Worm (Caenorhabditis elegans) whole organism, L4 larva: ENCODE results near the gene vha-13.
"Not testable (repeated sequence)": the region's sequence is repeated elsewhere in the genome, so short reads cannot be mapped to it uniquely, and the experiment has no call there.

Experiments
- R02D3.7 ChIP-seq: fragments of 150-350 bp; sonication (generic microtip); optimal IDR thresholded peaks from 3 replicates; lab custom pipeline; 2014; ENCODE audit warnings: missing biosample characterization, missing genetic modification characterization
- lin-13 ChIP-seq: fragments of 150-350 bp; optimal IDR thresholded peaks from 2 replicates; lab custom pipeline; 2014; ENCODE audit warnings: missing biosample characterization, missing genetic modification reagents, missing genetic modification characterization
- madf-9 ChIP-seq: fragments of 200-800 bp; sonication (Bioruptor generic); conservative IDR thresholded peaks from 2 replicates; pipeline ENCODE4 v1.3.6; 2022; ENCODE audit warnings: missing genetic modification reagents, missing genetic modification characterization, missing compliant biosample characterization

DNA sequence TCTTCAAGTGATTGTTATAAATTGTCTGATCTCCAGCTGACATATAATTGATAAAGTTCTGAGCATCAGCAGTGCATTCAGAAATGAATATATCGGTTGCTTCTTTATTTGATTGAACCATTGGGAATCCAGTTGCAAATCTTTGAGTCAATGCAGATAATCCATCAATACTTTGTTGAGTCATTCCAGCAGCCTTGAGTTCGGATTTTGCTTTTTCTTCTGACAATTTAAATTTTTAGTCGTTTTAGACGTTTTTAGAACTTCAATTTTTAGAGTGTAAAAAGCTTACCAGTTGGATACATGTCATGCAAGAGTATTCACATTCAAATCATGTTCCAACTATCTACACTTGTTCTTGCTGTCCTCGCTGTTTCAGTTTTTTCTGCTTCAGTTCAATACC is 41.9 kb upstream of the vha-13 start, which contains the start of gene F14D7.14:
- TF ChIP-seq lin-13; R02D3.7 (tag; lab: Kevin White, UChicago); madf-9: not testable (repeated sequence)
